Fruit fly (Drosophila melanogaster): ENCODE measurements around the gene CG18628.

DNA sequence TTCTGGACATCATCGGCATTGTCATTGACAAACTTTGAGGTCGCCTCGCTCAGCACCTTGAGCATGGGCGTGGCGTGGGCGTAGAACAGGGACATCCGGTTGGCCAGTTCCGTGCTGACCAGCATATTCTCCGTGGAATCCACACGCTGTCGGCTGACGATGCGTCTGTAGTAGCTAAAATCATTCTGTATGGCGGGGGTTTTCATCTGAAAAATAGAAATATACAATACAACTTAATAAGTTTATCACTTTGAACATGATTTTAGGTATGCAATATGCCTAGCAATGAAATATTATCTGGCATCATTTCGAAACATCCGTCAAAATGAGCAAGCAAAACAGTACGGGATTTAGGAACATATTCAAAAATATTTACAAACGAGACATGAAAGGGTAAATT is 2.0 kb downstream of the CG18628 start, which contains the start of gene CG14154:
- TF ChIP-seq Jarid2 (GFP tag; optimal IDR thresholded peaks at IDR 0.05) (no peak), emc (GFP tag; optimal IDR thresholded peaks at IDR 0.05) (no peak), CG11504 (tag; optimal IDR thresholded peaks at IDR 0.05) (no peak), tap (tag; optimal IDR thresholded peaks at IDR 0.05) (no peak), schlank (tag; optimal IDR thresholded peaks at IDR 0.05) (no peak), sna (GFP tag; IDR thresholded peaks at IDR 0.05; ENCODE audit: partially characterized antibody) (no peak)
